Fruit fly (Drosophila melanogaster): ENCODE results near the gene CG17931.

The CG17931 gene

dm6 chr3R:16341817-16342374 is 17.4 kb downstream of the CG17931 start, which contains the start of the genes SF2 and pad (continued):
- TF ChIP-seq z (GFP tag; IDR thresholded peaks at IDR 0.05) (no peak), CG9876 (GFP tag; optimal IDR thresholded peaks at IDR 0.05) (peak; percentile 61), Mes4 (GFP tag; optimal IDR thresholded peaks at IDR 0.05) (peak; percentile 57), H2.0 (GFP tag; IDR thresholded peaks at IDR 0.05) (peak; percentile 51), CG4360 (GFP tag; IDR thresholded peaks at IDR 0.05) (no peak), CG34422 (GFP tag; IDR thresholded peaks at IDR 0.05) (peak; percentile 53; the same call in 2 of the 3 replicates), CG16863 (GFP tag; optimal IDR thresholded peaks at IDR 0.05) (peak; percentile 75), CG4820 (GFP tag; optimal IDR thresholded peaks at IDR 0.05) (peak; percentile 72), CTCF (GFP tag; optimal IDR thresholded peaks at IDR 0.05) (peak; percentile 9), chif (GFP tag; optimal IDR thresholded peaks at IDR 0.05) (peak; percentile 68 to 79), dimm (GFP tag; IDR thresholded peaks at IDR 0.05) (no peak), nmo (GFP tag; optimal IDR thresholded peaks at IDR 0.05) (peak; percentile 91), CG8388 (GFP tag; optimal IDR thresholded peaks at IDR 0.05) (peak; percentile 45), onecut (GFP tag; IDR thresholded peaks at IDR 0.05) (peak; percentile 53), MESR4 (GFP tag; optimal IDR thresholded peaks at IDR 0.05) (peak; percentile 95), odd (GFP tag; optimal IDR thresholded peaks at IDR 0.05) (peak; percentile 30), CG14014 (GFP tag; IDR thresholded peaks at IDR 0.05) (peak; percentile 68), CG4404 (GFP tag; IDR thresholded peaks at IDR 0.05) (peak; percentile 79), Ssrp (tag; optimal IDR thresholded peaks at IDR 0.05) (peak; percentile 73), CG14667 (GFP tag; IDR thresholded peaks at IDR 0.05) (no peak), br (optimal IDR thresholded peaks at IDR 0.05) (no peak), Scr (GFP tag; IDR thresholded peaks at IDR 0.05; ENCODE audit: partially characterized antibody) (peak; percentile 98), pb (GFP tag; optimal IDR thresholded peaks at IDR 0.05) (no peak), CG17361 (GFP tag; IDR thresholded peaks at IDR 0.05) (peak; percentile 89), CG2129 (GFP tag; IDR thresholded peaks at IDR 0.05; ENCODE audit: partially characterized antibody) (peak; percentile 93), CG2889 (GFP tag; IDR thresholded peaks at IDR 0.05) (peak; percentile 38; the same call in 1 of the 3 replicates), CG12942 (GFP tag; optimal IDR thresholded peaks at IDR 0.05) (peak; percentile 78), chinmo (GFP tag; IDR thresholded peaks at IDR 0.05; ENCODE audit: partially characterized antibody) (peak; percentile 94), CG14050 (GFP tag; IDR thresholded peaks at IDR 0.05) (peak; percentile 15; the same call in 1 of the 3 replicates), HmgD (GFP tag; optimal IDR thresholded peaks at IDR 0.05) (no peak), Kr (GFP tag; optimal IDR thresholded peaks at IDR 0.05) (no peak), sna (GFP tag; IDR thresholded peaks at IDR 0.05; ENCODE audit: partially characterized antibody) (peak; percentile 97), Fer1 (GFP tag; optimal IDR thresholded peaks at IDR 0.05) (peak; percentile 78), CG15269 (tag; optimal IDR thresholded peaks at IDR 0.05) (peak; percentile 78), CG18599 (GFP tag; optimal IDR thresholded peaks at IDR 0.05) (peak; percentile 74), Nf-YB (GFP tag; optimal IDR thresholded peaks at IDR 0.05) (peak; percentile 22), Med (GFP tag) (peak; percentile 95), Trl (optimal IDR thresholded peaks at IDR 0.05) (no peak), Trl (GFP tag; optimal IDR thresholded peaks at IDR 0.05) (peak; percentile 71), nau (GFP tag; optimal IDR thresholded peaks at IDR 0.05) (peak; percentile 65), CG2120 (GFP tag; optimal IDR thresholded peaks at IDR 0.05) (peak; percentile 93), corto (GFP tag; optimal IDR thresholded peaks at IDR 0.05) (no peak), danr (GFP tag; IDR thresholded peaks at IDR 0.05) (peak; percentile 54; the same call in 1 of the 2 replicates), HmgZ (tag; optimal IDR thresholded peaks at IDR 0.05) (peak; percentile 82), gt (GFP tag; IDR thresholded peaks at IDR 0.05) (no peak), CG6854 (GFP tag; optimal IDR thresholded peaks at IDR 0.05) (no peak), CG11560 (tag; IDR thresholded peaks at IDR 0.05) (peak; percentile 52; the same call in 1 of the 3 replicates), Atf6 (GFP tag; IDR thresholded peaks at IDR 0.05) (peak; percentile 60; the same call in 1 of the 2 replicates), CG10267 (tag; optimal IDR thresholded peaks at IDR 0.05) (peak; percentile 82), Bdp1 (GFP tag; optimal IDR thresholded peaks at IDR 0.05) (peak; percentile 67), CG13894 (tag; optimal IDR thresholded peaks at IDR 0.05) (peak; percentile 71), slou (GFP tag; optimal IDR thresholded peaks at IDR 0.05) (peak; percentile 52)
